Fruit fly (Drosophila melanogaster): ENCODE measurements around the gene CG33500.
A peak's percentile ranks its signal among the peaks of the same experiment; 100 is the strongest.

The CG33500 gene

DNA sequence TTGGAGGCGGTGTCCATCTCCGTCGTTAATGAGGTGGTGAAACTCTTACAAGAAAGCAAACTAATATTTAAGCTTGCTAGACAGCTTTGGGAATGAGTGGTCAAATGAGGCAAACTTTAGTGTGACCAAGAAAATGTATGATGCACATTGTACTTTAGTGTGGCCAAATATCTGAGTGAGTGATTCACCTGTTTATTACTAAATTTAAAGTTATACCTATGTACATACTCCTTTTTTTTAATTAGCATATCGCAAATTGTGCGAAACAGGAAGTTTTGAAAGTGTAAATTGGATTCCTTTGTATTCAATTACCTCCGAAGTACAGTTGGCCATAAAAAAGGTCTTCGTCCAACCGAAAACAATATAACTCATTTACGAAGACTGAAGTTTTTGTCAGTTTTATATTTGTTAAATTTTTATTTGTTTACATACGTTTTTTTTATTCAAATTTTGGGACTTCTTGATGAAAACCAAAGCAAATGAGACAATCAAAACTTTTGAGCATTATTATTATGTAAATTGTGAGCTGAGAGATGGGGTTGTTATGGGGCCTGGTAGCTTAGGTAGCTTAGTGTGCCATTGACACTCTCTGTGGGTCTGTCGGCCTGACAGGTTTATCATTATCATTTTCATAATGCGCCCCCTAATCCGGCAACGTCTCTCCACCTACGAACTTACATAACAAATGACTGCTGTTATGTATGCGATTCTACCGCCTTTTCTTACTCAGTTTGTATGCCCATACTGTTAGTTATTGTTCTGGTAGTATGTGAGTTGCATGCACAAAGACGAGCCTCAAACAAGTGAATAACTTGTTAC, 31.3 kb downstream of the CG33500 start:
- TF ChIP-seq fkh (GFP tag; optimal IDR thresholded peaks at IDR 0.05): no peak
- no peak for TF ChIP-seq CG6163 (GFP tag; IDR thresholded peaks at IDR 0.05)
- TF ChIP-seq CG6276 (GFP tag; optimal IDR thresholded peaks at IDR 0.05): no peak
- TF ChIP-seq dsx (GFP tag; optimal IDR thresholded peaks at IDR 0.05; ENCODE audit: poor library complexity, severe bottlenecking): no peak
- no peak for TF ChIP-seq cyc (GFP tag; optimal IDR thresholded peaks at IDR 0.05)
- no peak for TF ChIP-seq lz (GFP tag; optimal IDR thresholded peaks at IDR 0.05)
- no peak for TF ChIP-seq net (GFP tag; optimal IDR thresholded peaks at IDR 0.05)
- no peak for TF ChIP-seq fd85E (GFP tag; optimal IDR thresholded peaks at IDR 0.05)
- no peak for TF ChIP-seq CG32006 (GFP tag; optimal IDR thresholded peaks at IDR 0.05)
- TF ChIP-seq CG11294 (GFP tag; IDR thresholded peaks at IDR 0.05): no peak
- TF ChIP-seq Smox (GFP tag; optimal IDR thresholded peaks at IDR 0.05): no peak

dm6 chr3L:11540330-11540702, 31.9 kb downstream of the CG33500 start:
- TF ChIP-seq svp (GFP tag) (no peak), fkh (GFP tag; optimal IDR thresholded peaks at IDR 0.05) (peak; percentile 89)

DNA sequence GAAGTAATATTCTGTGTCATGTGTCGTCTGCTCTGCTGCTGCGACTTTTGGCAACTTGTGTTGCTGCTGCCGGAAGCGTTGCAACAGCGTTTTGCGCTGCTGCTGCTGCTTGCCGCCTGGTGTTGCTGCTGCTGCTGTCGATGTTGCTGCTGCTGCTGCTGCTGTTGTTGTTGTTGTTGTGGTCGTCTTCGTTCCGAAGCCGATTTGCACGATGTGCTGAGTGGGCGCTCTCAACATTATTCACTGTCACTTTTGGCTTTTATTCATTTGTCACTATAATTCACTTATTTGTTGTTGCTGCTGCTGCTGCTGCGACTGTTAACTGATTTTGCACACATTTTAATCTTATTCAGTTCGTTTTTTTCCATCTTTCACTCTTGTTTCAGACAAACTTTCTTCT, 34.0 kb downstream of the CG33500 start:
- TF ChIP-seq CG6808 (GFP tag; optimal IDR thresholded peaks at IDR 0.05) (no peak), CG3919 (GFP tag; optimal IDR thresholded peaks at IDR 0.05) (peak; percentile 13)

DNA sequence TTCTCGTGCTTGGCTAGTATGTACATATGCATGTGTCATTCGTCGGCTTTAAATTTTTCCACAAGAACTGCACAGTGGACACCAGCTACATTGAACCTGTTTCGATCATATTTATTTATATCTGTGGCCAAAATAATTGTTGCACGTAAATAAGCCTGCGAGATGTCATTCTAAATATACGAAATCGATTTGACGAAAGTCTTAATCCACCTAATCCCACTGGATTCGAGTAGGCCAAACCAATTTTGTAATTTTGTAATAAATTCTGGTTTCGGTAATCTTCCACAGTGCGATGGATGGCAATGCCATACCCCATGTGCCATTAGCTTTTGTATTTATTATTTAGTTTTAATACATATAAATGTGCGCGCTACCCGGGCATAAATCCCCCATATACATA, 34.5 kb downstream of the CG33500 start:
- TF ChIP-seq CG32006 (GFP tag; optimal IDR thresholded peaks at IDR 0.05) (peak; percentile 14), CG6792 (GFP tag; optimal IDR thresholded peaks at IDR 0.05) (no peak), Eip78C (GFP tag) (peak; percentile 10), Hr4 (GFP tag; optimal IDR thresholded peaks at IDR 0.05) (peak; percentile 14)

DNA sequence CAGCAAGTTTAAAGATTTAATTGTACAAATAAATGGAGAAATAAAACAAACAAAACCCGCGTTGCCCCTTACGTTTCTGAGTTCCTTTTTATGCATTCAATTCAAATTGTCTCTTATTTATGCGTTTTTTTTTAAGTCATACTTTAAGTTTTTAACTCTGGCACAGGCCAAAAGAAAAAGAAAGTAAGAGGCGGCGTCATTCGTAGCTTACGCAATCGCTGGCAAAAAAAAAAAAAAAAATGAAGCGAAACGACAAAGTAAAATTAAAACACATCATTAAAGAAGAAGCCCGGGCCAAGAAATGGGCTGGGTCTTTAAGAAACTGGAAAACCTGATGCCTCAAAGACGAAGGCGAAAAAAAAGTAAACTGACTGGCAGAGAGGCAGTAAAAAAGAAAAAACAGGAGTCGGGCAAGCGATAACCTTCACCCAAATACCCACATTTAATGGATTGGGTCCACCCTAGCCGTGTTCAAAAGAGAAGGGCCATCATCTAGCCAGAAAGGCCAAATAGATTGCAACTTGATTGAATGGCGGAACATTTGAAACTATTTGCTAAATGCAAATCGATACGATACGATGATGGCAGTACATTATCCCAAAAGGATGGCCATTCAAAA, 35.4 kb downstream of the CG33500 start:
- TF ChIP-seq CG3032 (tag; optimal IDR thresholded peaks at IDR 0.05) (no peak), Sox14 (GFP tag; optimal IDR thresholded peaks at IDR 0.05) (no peak), CG11902 (GFP tag; optimal IDR thresholded peaks at IDR 0.05) (no peak), achi (GFP tag; optimal IDR thresholded peaks at IDR 0.05) (peak; percentile 22), svp (GFP tag) (peak; percentile 58), CG9139 (GFP tag; optimal IDR thresholded peaks at IDR 0.05) (no peak), OdsH (GFP tag; optimal IDR thresholded peaks at IDR 0.05) (no peak), spab (GFP tag; optimal IDR thresholded peaks at IDR 0.05) (no peak), fkh (GFP tag; optimal IDR thresholded peaks at IDR 0.05) (no peak), Eip75B (GFP tag; optimal IDR thresholded peaks at IDR 0.05) (no peak), CG11762 (GFP tag; optimal IDR thresholded peaks at IDR 0.05; ENCODE audit: insufficient read depth) (no peak), net (GFP tag; optimal IDR thresholded peaks at IDR 0.05) (no peak), CG6163 (GFP tag; IDR thresholded peaks at IDR 0.05) (peak; percentile 10; the same call in 1 of the 3 replicates), Hr38 (GFP tag; optimal IDR thresholded peaks at IDR 0.05) (no peak), Ets21C (GFP tag; optimal IDR thresholded peaks at IDR 0.05) (no peak), CG4318 (GFP tag; optimal IDR thresholded peaks at IDR 0.05) (no peak), fd85E (GFP tag; optimal IDR thresholded peaks at IDR 0.05) (no peak), Blimp-1 (GFP tag; optimal IDR thresholded peaks at IDR 0.05) (peak; percentile 68), CG31627 (GFP tag; optimal IDR thresholded peaks at IDR 0.05) (no peak), Lpt (GFP tag; optimal IDR thresholded peaks at IDR 0.05) (no peak), Eip78C (GFP tag) (peak; percentile 52), CG6808 (GFP tag; optimal IDR thresholded peaks at IDR 0.05) (peak; percentile 12), CG1621 (tag; optimal IDR thresholded peaks at IDR 0.05) (no peak), pdm3 (GFP tag; optimal IDR thresholded peaks at IDR 0.05) (no peak), Eip93F (GFP tag; optimal IDR thresholded peaks at IDR 0.05) (no peak), CG10669 (GFP tag; optimal IDR thresholded peaks at IDR 0.05) (no peak), cyc (GFP tag; optimal IDR thresholded peaks at IDR 0.05) (no peak), CG6276 (GFP tag; optimal IDR thresholded peaks at IDR 0.05) (no peak), Met (GFP tag; optimal IDR thresholded peaks at IDR 0.05) (no peak), acj6 (GFP tag; optimal IDR thresholded peaks at IDR 0.05) (no peak), CG32006 (GFP tag; optimal IDR thresholded peaks at IDR 0.05) (no peak), CG6792 (GFP tag; optimal IDR thresholded peaks at IDR 0.05) (no peak), CG15336 (GFP tag; IDR thresholded peaks at IDR 0.05) (no peak), Ets96B (tag; optimal IDR thresholded peaks at IDR 0.05) (no peak), Sox102F (GFP tag; optimal IDR thresholded peaks at IDR 0.05) (peak; percentile 19)
